Fruit fly (Drosophila melanogaster): Measurements from ENCODE around the gene CG14974.

CG14974 gene

DNA sequence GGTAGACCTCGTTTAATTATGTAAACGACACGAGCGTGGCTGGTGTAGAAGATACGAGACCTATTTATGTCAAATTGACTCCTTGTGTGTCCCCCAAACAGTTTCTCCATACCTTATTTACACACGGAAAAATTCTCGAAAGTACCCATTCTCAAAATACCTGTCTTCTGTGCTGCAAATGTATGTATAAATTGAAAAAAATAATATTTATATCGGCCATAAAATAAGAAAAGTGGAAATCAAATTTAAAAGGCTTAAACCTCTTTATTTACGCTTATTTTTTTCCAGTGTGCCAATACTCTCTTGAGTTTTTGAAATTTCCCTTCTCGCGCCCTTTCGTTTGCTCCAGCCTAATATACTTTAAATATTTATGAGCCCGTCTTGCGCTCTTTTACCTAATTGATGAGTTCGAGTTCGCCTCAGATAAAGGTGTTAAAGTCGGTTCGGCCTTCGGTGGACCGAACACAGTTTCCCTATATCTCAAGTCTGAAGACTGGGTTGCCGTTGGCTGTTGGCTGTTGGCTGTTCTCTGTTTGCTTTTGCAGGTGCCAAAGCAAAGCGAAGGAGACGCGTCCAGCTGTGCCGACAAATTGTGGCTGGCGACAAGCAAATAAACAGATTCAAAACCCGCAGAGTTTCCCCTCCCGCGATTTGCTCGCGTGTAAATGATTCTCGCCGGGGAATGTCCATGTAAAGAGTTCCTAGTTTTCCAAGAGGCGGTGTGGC is 17.9 kb upstream of the CG14974 start (continued):
- TF ChIP-seq dysf (GFP tag; IDR thresholded peaks at IDR 0.05) (peak; percentile 61; the same call in 2 of the 3 replicates), sna (GFP tag; IDR thresholded peaks at IDR 0.05; ENCODE audit: partially characterized antibody) (no peak), Hmx (GFP tag; optimal IDR thresholded peaks at IDR 0.05) (peak; percentile 54), Myb (GFP tag; optimal IDR thresholded peaks at IDR 0.05) (peak; percentile 27), Spps (tag; optimal IDR thresholded peaks at IDR 0.05) (peak; percentile 77), CG8765 (GFP tag; IDR thresholded peaks at IDR 0.05) (no peak; the same call in 1 of the 2 replicates), CG6765 (GFP tag; optimal IDR thresholded peaks at IDR 0.05) (no peak), CG31441 (GFP tag; IDR thresholded peaks at IDR 0.05) (peak; percentile 70), her (GFP tag; optimal IDR thresholded peaks at IDR 0.05) (no peak), Sry-δ (GFP tag; optimal IDR thresholded peaks at IDR 0.05) (no peak), pan (optimal IDR thresholded peaks at IDR 0.05) (no peak), pan (GFP tag; optimal IDR thresholded peaks at IDR 0.05 in 1 of 2, IDR thresholded peaks at IDR 0.05 in 1 of 2) (peak in 1 of 2 experiments; percentile 59), Elba2 (GFP tag; optimal IDR thresholded peaks at IDR 0.05) (no peak), CG32772 (GFP tag; IDR thresholded peaks at IDR 0.05) (peak; percentile 79), Lhr (GFP tag; optimal IDR thresholded peaks at IDR 0.05) (peak; percentile 73), Hmr (GFP tag; optimal IDR thresholded peaks at IDR 0.05) (peak; percentile 35), Asciz (GFP tag; optimal IDR thresholded peaks at IDR 0.05) (peak; percentile 78), CG3995 (GFP tag; optimal IDR thresholded peaks at IDR 0.05) (no peak), ham (GFP tag; IDR thresholded peaks at IDR 0.05) (no peak), run (tag; optimal IDR thresholded peaks at IDR 0.05) (peak; percentile 58), Camta (GFP tag; optimal IDR thresholded peaks at IDR 0.05) (peak; percentile 77), Sry-β (GFP tag; optimal IDR thresholded peaks at IDR 0.05) (no peak), CG17802 (tag; optimal IDR thresholded peaks at IDR 0.05) (peak; percentile 51), CG10654 (GFP tag; optimal IDR thresholded peaks at IDR 0.05) (peak; percentile 31), Optix (GFP tag; IDR thresholded peaks at IDR 0.05) (no peak), caup (GFP tag; optimal IDR thresholded peaks at IDR 0.05; ENCODE audit: severe bottlenecking) (no peak), Nf-YB (GFP tag; optimal IDR thresholded peaks at IDR 0.05) (peak; percentile 70), CG11695 (GFP tag; IDR thresholded peaks at IDR 0.05) (0 out of 3 replicates have a peak, but pooled peaks have one; percentile 56), CG3726 (GFP tag; IDR thresholded peaks at IDR 0.05) (0 out of 3 replicates have a peak, but pooled peaks have one; percentile 44), CG12219 (GFP tag; optimal IDR thresholded peaks at IDR 0.05) (peak; percentile 54), H2.0 (GFP tag; IDR thresholded peaks at IDR 0.05) (peak; percentile 43), Dll (GFP tag; IDR thresholded peaks at IDR 0.05; ENCODE audit: partially characterized antibody) (no peak), CG12744 (GFP tag; optimal IDR thresholded peaks at IDR 0.05) (peak; percentile 59), CG1233 (GFP tag; optimal IDR thresholded peaks at IDR 0.05) (peak; percentile 76), ssp (GFP tag; IDR thresholded peaks at IDR 0.05) (no peak), CG12769 (tag; optimal IDR thresholded peaks at IDR 0.05) (no peak), ind (GFP tag; optimal IDR thresholded peaks at IDR 0.05) (peak; percentile 45), CG14050 (GFP tag; IDR thresholded peaks at IDR 0.05) (0 out of 3 replicates have a peak, but pooled peaks have one; percentile 33), HmgZ (tag; optimal IDR thresholded peaks at IDR 0.05) (peak; percentile 20), CG17829 (tag; optimal IDR thresholded peaks at IDR 0.05) (peak; percentile 88), CG2678 (tag; optimal IDR thresholded peaks at IDR 0.05) (peak; percentile 73), trem (tag; optimal IDR thresholded peaks at IDR 0.05) (peak; percentile 72), otp (GFP tag; IDR thresholded peaks at IDR 0.05) (peak; percentile 69; the same call in 2 of the 3 replicates), ab (GFP tag; optimal IDR thresholded peaks at IDR 0.05) (peak; percentile 4), bab2 (GFP tag; optimal IDR thresholded peaks at IDR 0.05) (peak; percentile 62), Rx (GFP tag; IDR thresholded peaks at IDR 0.05) (peak; percentile 60; the same call in 1 of the 2 replicates), CG15011 (GFP tag; optimal IDR thresholded peaks at IDR 0.05) (peak; percentile 12), dm (GFP tag; optimal IDR thresholded peaks at IDR 0.05) (peak; percentile 1), CG33557 (GFP tag; optimal IDR thresholded peaks at IDR 0.05) (peak; percentile 92), Lim3 (GFP tag; IDR thresholded peaks at IDR 0.05) (no peak)

All from whole organism, embryonic.